Worm (Caenorhabditis elegans) whole organism, L4 larva: ENCODE results near the gene C39E9.8.

ENCODE experiments used
- ceh-28 ChIP-seq: fragments of 150-350 bp; optimal IDR thresholded peaks from 2 replicates; lab custom pipeline; 2014; ENCODE audit warnings: missing biosample characterization, missing genetic modification reagents, missing genetic modification characterization
- ceh-32 ChIP-seq: sonication (generic microtip); optimal IDR thresholded peaks from 2 replicates; lab custom pipeline; 2016; ENCODE audit warnings: mild to moderate bottlenecking, missing genetic modification characterization, missing compliant biosample characterization; ENCODE audit not compliant: poor library complexity
- cey-2 ChIP-seq: sonication (generic microtip); optimal IDR thresholded peaks from 3 replicates; lab custom pipeline; 2017; ENCODE audit warnings: missing genetic modification characterization, mild to moderate bottlenecking, missing compliant biosample characterization, antibody characterized with exemption, borderline replicate concordance; ENCODE audit not compliant: insufficient read depth
- dpl-1 ChIP-seq: fragments of 150-350 bp; optimal IDR thresholded peaks from 2 replicates; lab custom pipeline; 2014; ENCODE audit warnings: missing biosample characterization, missing genetic modification reagents, missing genetic modification characterization
- jun-1 ChIP-seq: fragments of 150-350 bp; optimal IDR thresholded peaks from 2 replicates; lab custom pipeline; 2014; ENCODE audit warnings: missing biosample characterization, missing genetic modification reagents, missing genetic modification characterization
- lin-13 ChIP-seq: fragments of 150-350 bp; optimal IDR thresholded peaks from 2 replicates; lab custom pipeline; 2014; ENCODE audit warnings: missing biosample characterization, missing genetic modification reagents, missing genetic modification characterization
- lin-29 ChIP-seq: fragments of 200-800 bp; sonication (Bioruptor generic); IDR thresholded peaks from 2 replicates; pipeline ENCODE4 v1.3.6; 2022; ENCODE audit warnings: missing genetic modification reagents, missing genetic modification characterization, missing compliant biosample characterization
- mxl-3 ChIP-seq: fragments of 200-800 bp; sonication (Bioruptor generic); optimal IDR thresholded peaks from 2 replicates; lab custom pipeline; 2018; ENCODE audit warnings: mild to moderate bottlenecking, missing genetic modification characterization, missing compliant biosample characterization
- nhr-77 ChIP-seq: fragments of 150-350 bp; optimal IDR thresholded peaks from 2 replicates; lab custom pipeline; 2014; ENCODE audit warnings: missing biosample characterization, missing genetic modification characterization
- set-16 ChIP-seq: fragments of 200-800 bp; sonication (Bioruptor generic); IDR thresholded peaks from 2 replicates; pipeline ENCODE4 v1.3.6; 2022; ENCODE audit warnings: missing genetic modification reagents, missing genetic modification characterization, missing compliant biosample characterization
- unc-130 ChIP-seq: sonication (generic microtip); optimal IDR thresholded peaks from 2 replicates; lab custom pipeline; 2016; ENCODE audit warnings: missing genetic modification reagents, missing genetic modification characterization, missing compliant biosample characterization
- unc-62 ChIP-seq, 3 experiments: fragments of 150-350 bp in 1 of 3; sonication (generic microtip); optimal IDR thresholded peaks in 2 of 3; peaks in 1 of 3; 1 replicate in 1 of 3; 2 replicates in 2 of 3; lab custom pipeline; 2014 to 2017; ENCODE audit warnings: missing biosample characterization in 3 of 3, missing genetic modification characterization in 3 of 3, missing genetic modification reagents in 3 of 3, missing genotype in 1 of 3
- zag-1 ChIP-seq: fragments of 150-350 bp; optimal IDR thresholded peaks from 2 replicates; lab custom pipeline; 2014; ENCODE audit warnings: missing biosample characterization, missing genetic modification characterization
- ztf-11 ChIP-seq: fragments of 150-350 bp; optimal IDR thresholded peaks from 2 replicates; lab custom pipeline; 2014; ENCODE audit warnings: missing biosample characterization, missing genetic modification characterization

DNA sequence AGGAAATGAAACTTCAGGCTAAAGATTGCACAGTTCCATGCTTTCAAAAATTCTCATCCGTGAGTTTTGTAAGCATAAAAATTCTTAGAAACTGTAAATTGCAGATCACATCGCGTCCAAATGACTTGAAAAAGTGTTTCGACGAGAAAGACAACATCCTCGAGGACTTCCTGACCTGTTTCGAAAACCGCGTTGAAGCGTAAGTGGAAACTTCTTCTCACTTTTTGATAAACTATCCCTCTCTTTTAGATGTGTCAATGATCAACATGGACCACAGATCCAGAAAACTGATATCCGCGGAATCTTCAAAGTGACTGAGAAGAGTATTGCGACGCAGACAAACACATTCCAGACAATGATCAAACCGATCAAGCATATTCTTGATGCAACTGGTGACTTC, 1.6 kb downstream of the C39E9.8 start:
- TF ChIP-seq ceh-32 (tag; lab: Kevin White, UChicago) = no peak
- no peak for TF ChIP-seq mxl-3 (GFP tag; lab: Kevin White, UChicago)
- TF ChIP-seq unc-130 (GFP tag; lab: Kevin White, UChicago) = no peak
- TF ChIP-seq set-16 (GFP tag; lab: Robert Waterston, UW) = no peak
- TF ChIP-seq ceh-28 (tag; lab: Kevin White, UChicago) = no peak
- no peak for TF ChIP-seq ztf-11 (tag; lab: Kevin White, UChicago)
- TF ChIP-seq zag-1 (tag; lab: Kevin White, UChicago) = no peak
- no peak for TF ChIP-seq dpl-1 (GFP tag; lab: Kevin White, UChicago)
- TF ChIP-seq lin-29 (GFP tag; lab: Robert Waterston, UW) = no peak
- peak in 1 of 2 experiments; percentile 94 for TF ChIP-seq unc-62 (GFP tag; optimal IDR thresholded peaks at IDR 0.05 in 1 of 2; lab: Kevin White, UChicago)
- TF ChIP-seq unc-62 (tag; optimal IDR thresholded peaks at IDR 0.05; lab: Kevin White, UChicago) = no peak
- no peak for TF ChIP-seq jun-1 (tag; lab: Kevin White, UChicago)
- TF ChIP-seq nhr-77 (tag; lab: Kevin White, UChicago) = no peak
- no peak for TF ChIP-seq cey-2 (tag; lab: Kevin White, UChicago)
- no peak for TF ChIP-seq lin-13 (GFP tag; lab: Kevin White, UChicago)
